Worm (Caenorhabditis elegans) whole organism, young adult: Measurements from ENCODE around the gene T25B9.8.
A peak's percentile ranks its signal among the peaks of the same experiment; 100 is the strongest.

Experiments used
- B0019.2 ChIP-seq: fragments of 200-800 bp; sonication (Bioruptor generic); conservative IDR thresholded peaks from 2 replicates; pipeline ENCODE4 v1.3.6; 2022; ENCODE audit warnings: missing genetic modification reagents, missing genetic modification characterization, missing compliant biosample characterization
- C17E4.6 ChIP-seq: fragments of 200-800 bp; sonication (Bioruptor generic); IDR thresholded peaks from 2 replicates; pipeline ENCODE4 v1.3.6; 2022; ENCODE audit warnings: missing genetic modification reagents, missing genetic modification characterization, missing compliant biosample characterization
- D2030.7 ChIP-seq: fragments of 200-800 bp; sonication (Bioruptor generic); IDR thresholded peaks from 2 replicates; pipeline ENCODE4 v1.3.6; 2022; ENCODE audit warnings: missing genetic modification reagents, missing genetic modification characterization, missing compliant biosample characterization
- F10E7.11 ChIP-seq: sonication (generic microtip); optimal IDR thresholded peaks from 2 replicates; lab custom pipeline; 2017; ENCODE audit warnings: mild to moderate bottlenecking, missing genetic modification characterization, moderate library complexity, missing compliant biosample characterization
- F22D6.2 ChIP-seq: sonication (generic microtip); optimal IDR thresholded peaks from 2 replicates; lab custom pipeline; 2016; ENCODE audit warnings: mild to moderate bottlenecking, missing genetic modification characterization, missing compliant biosample characterization
- F23B12.7 ChIP-seq: sonication (generic microtip); optimal IDR thresholded peaks from 2 replicates; lab custom pipeline; 2017; ENCODE audit warnings: missing genetic modification characterization, mild to moderate bottlenecking, missing compliant biosample characterization, antibody characterized with exemption, moderate library complexity; ENCODE audit not compliant: insufficient read depth
- F33H1.4 ChIP-seq: fragments of 200-800 bp; sonication (Bioruptor generic); IDR thresholded peaks from 2 replicates; pipeline ENCODE4 v1.3.6; 2022; ENCODE audit warnings: missing genetic modification reagents, missing genetic modification characterization, missing compliant biosample characterization
- F39B2.1 ChIP-seq: fragments of 200-800 bp; sonication (Bioruptor generic); IDR thresholded peaks from 2 replicates; pipeline ENCODE4 v1.3.6; 2022; ENCODE audit warnings: missing genetic modification reagents, missing genetic modification characterization, missing compliant biosample characterization
- F57C9.4 ChIP-seq: sonication (generic microtip); optimal IDR thresholded peaks from 2 replicates; lab custom pipeline; 2017; ENCODE audit warnings: mild to moderate bottlenecking, missing genetic modification characterization, missing compliant biosample characterization
- K12H6.12 ChIP-seq: fragments of 200-800 bp; sonication (Bioruptor generic); optimal IDR thresholded peaks from 2 replicates; lab custom pipeline; 2018; ENCODE audit warnings: mild to moderate bottlenecking, missing genetic modification characterization, missing compliant biosample characterization
- T07F8.4 ChIP-seq: sonication (generic microtip); optimal IDR thresholded peaks from 2 replicates; lab custom pipeline; 2016; ENCODE audit warnings: mild to moderate bottlenecking, missing genetic modification characterization, moderate library complexity, missing compliant biosample characterization
- Y53F4B.3 ChIP-seq: fragments of 200-800 bp; sonication (Bioruptor generic); IDR thresholded peaks from 2 replicates; pipeline ENCODE4 v1.3.6; 2022; ENCODE audit warnings: missing genetic modification reagents, missing genetic modification characterization, missing compliant biosample characterization
- akir-1 ChIP-seq: fragments of 200-800 bp; sonication (Bioruptor generic); optimal IDR thresholded peaks from 2 replicates; lab custom pipeline; 2018; ENCODE audit warnings: mild to moderate bottlenecking, missing genetic modification characterization, moderate library complexity, missing compliant biosample characterization
- atf-7 ChIP-seq: sonication (generic microtip); optimal IDR thresholded peaks from 2 replicates; lab custom pipeline; 2017; ENCODE audit warnings: mild to moderate bottlenecking, missing genetic modification characterization, missing compliant biosample characterization
- athp-1 ChIP-seq: sonication (generic microtip); optimal IDR thresholded peaks from 2 replicates; lab custom pipeline; 2017; ENCODE audit warnings: mild to moderate bottlenecking, missing genetic modification characterization, missing compliant biosample characterization
- attf-5 ChIP-seq: fragments of 200-800 bp; sonication (Bioruptor generic); optimal IDR thresholded peaks from 2 replicates; lab custom pipeline; 2018; ENCODE audit warnings: mild to moderate bottlenecking, missing genetic modification characterization, missing compliant biosample characterization
- bed-1 ChIP-seq: fragments of 200-800 bp; sonication (Bioruptor generic); IDR thresholded peaks from 2 replicates; pipeline ENCODE4 v1.3.6; 2022; ENCODE audit warnings: missing genetic modification reagents, missing genetic modification characterization, missing compliant biosample characterization
- bed-2 ChIP-seq: fragments of 200-800 bp; sonication (Bioruptor generic); IDR thresholded peaks from 2 replicates; pipeline ENCODE4 v1.3.6; 2022; ENCODE audit warnings: missing genetic modification reagents, missing genetic modification characterization, missing compliant biosample characterization
- cebp-2 ChIP-seq: fragments of 200-800 bp; sonication (Bioruptor generic); IDR thresholded peaks from 2 replicates; pipeline ENCODE4 v1.3.6; 2022; ENCODE audit warnings: missing genetic modification characterization, missing compliant biosample characterization
- ceh-27 ChIP-seq: fragments of 200-800 bp; sonication (Bioruptor generic); optimal IDR thresholded peaks from 2 replicates; lab custom pipeline; 2018; ENCODE audit warnings: mild to moderate bottlenecking, missing genetic modification characterization, moderate library complexity, missing compliant biosample characterization
- ceh-40 ChIP-seq: fragments of 200-800 bp; sonication (Bioruptor generic); IDR thresholded peaks from 2 replicates; pipeline ENCODE4 v1.3.6; 2022; ENCODE audit warnings: missing genetic modification characterization, missing compliant biosample characterization
- ceh-91 ChIP-seq: fragments of 200-800 bp; sonication (Bioruptor generic); IDR thresholded peaks from 2 replicates; pipeline ENCODE4 v1.3.6; 2022; ENCODE audit warnings: missing genetic modification reagents, missing genetic modification characterization, missing compliant biosample characterization
- chd-7 ChIP-seq: sonication (generic microtip); optimal IDR thresholded peaks from 2 replicates; lab custom pipeline; 2016; ENCODE audit warnings: mild to moderate bottlenecking, missing genetic modification characterization, moderate library complexity, missing compliant biosample characterization
- die-1 ChIP-seq: sonication (generic microtip); optimal IDR thresholded peaks from 2 replicates; lab custom pipeline; 2016; ENCODE audit warnings: missing genotype, mild to moderate bottlenecking, missing genetic modification characterization, missing compliant biosample characterization
- dox-1 ChIP-seq: fragments of 200-800 bp; sonication (Bioruptor generic); IDR thresholded peaks from 2 replicates; pipeline ENCODE4 v1.3.6; 2022; ENCODE audit warnings: missing genetic modification reagents, missing genetic modification characterization, missing compliant biosample characterization
- dpl-1 ChIP-seq: fragments of 150-350 bp; optimal IDR thresholded peaks from 2 replicates; lab custom pipeline; 2014; ENCODE audit warnings: missing biosample characterization, missing genetic modification reagents, missing genetic modification characterization
- efl-1 ChIP-seq: fragments of 150-350 bp; optimal IDR thresholded peaks from 2 replicates; lab custom pipeline; 2014; ENCODE audit warnings: missing biosample characterization, missing genetic modification reagents, missing genetic modification characterization
- egl-44 ChIP-seq: fragments of 200-800 bp; sonication (Bioruptor generic); IDR thresholded peaks from 2 replicates; pipeline ENCODE4 v1.3.6; 2022; ENCODE audit warnings: missing genetic modification reagents, missing genetic modification characterization, missing compliant biosample characterization
- egrh-3 ChIP-seq: fragments of 200-800 bp; sonication (Bioruptor generic); IDR thresholded peaks from 2 replicates; pipeline ENCODE4 v1.3.6; 2022; ENCODE audit warnings: missing genetic modification reagents, missing genetic modification characterization, missing compliant biosample characterization
- fkh-3 ChIP-seq: sonication (generic microtip); optimal IDR thresholded peaks from 2 replicates; lab custom pipeline; 2016; ENCODE audit warnings: mild to moderate bottlenecking, missing genetic modification characterization, missing compliant biosample characterization
- him-1 ChIP-seq: sonication (generic microtip); optimal IDR thresholded peaks from 2 replicates; lab custom pipeline; 2016; ENCODE audit warnings: missing genotype, missing genetic modification reagents, missing genetic modification characterization, missing compliant biosample characterization
- hmg-1.2 ChIP-seq: fragments of 200-800 bp; sonication (Bioruptor generic); IDR thresholded peaks from 2 replicates; pipeline ENCODE4 v1.3.6; 2022; ENCODE audit warnings: missing genetic modification reagents, missing genetic modification characterization, missing compliant biosample characterization
- hmg-20 ChIP-seq: fragments of 200-800 bp; sonication (Bioruptor generic); IDR thresholded peaks from 2 replicates; pipeline ENCODE4 v1.3.6; 2022; ENCODE audit warnings: missing genetic modification reagents, missing genetic modification characterization, missing compliant biosample characterization
- hrde-1 ChIP-seq: sonication (generic microtip); optimal IDR thresholded peaks from 2 replicates; lab custom pipeline; 2016; ENCODE audit warnings: missing genetic modification characterization, mild to moderate bottlenecking, missing compliant biosample characterization, moderate library complexity, missing genotype, missing genetic modification reagents, borderline replicate concordance
- let-607 ChIP-seq, 2 experiments: fragments of 200-800 bp in 1 of 2; sonication (Bioruptor generic) in 1 of 2; sonication (generic microtip) in 1 of 2; optimal IDR thresholded peaks; 2 replicates each; lab custom pipeline; 2016 to 2018; ENCODE audit warnings: mild to moderate bottlenecking in 2 of 2, missing compliant biosample characterization in 2 of 2, missing genetic modification characterization in 2 of 2, moderate library complexity in 2 of 2, missing genotype in 1 of 2
- lin-54 ChIP-seq: fragments of 200-800 bp; sonication (Bioruptor generic); optimal IDR thresholded peaks from 2 replicates; lab custom pipeline; 2018; ENCODE audit warnings: mild to moderate bottlenecking, missing genetic modification characterization, missing compliant biosample characterization
- nfyb-1 ChIP-seq: fragments of 200-800 bp; sonication (Bioruptor generic); IDR thresholded peaks from 2 replicates; pipeline ENCODE4 v1.3.6; 2022; ENCODE audit warnings: missing genetic modification reagents, missing genetic modification characterization, missing compliant biosample characterization
- nhr-27 ChIP-seq: fragments of 200-800 bp; sonication (Bioruptor generic); optimal IDR thresholded peaks from 2 replicates; lab custom pipeline; 2018; ENCODE audit warnings: mild to moderate bottlenecking, missing genetic modification characterization, moderate library complexity, missing compliant biosample characterization
- pbrm-1 ChIP-seq: fragments of 200-800 bp; sonication (Bioruptor generic); IDR thresholded peaks from 2 replicates; pipeline ENCODE4 v1.3.6; 2022; ENCODE audit warnings: missing genetic modification reagents, missing genetic modification characterization, missing compliant biosample characterization
- pha-4 ChIP-seq: fragments of 150-350 bp; sonication (generic microtip); optimal IDR thresholded peaks from 2 replicates; lab custom pipeline; 2014; ENCODE audit warnings: missing biosample characterization, missing genetic modification reagents, missing genetic modification characterization
- snpc-1.3 ChIP-seq: sonication (generic microtip); optimal IDR thresholded peaks from 2 replicates; lab custom pipeline; 2017; ENCODE audit warnings: missing genetic modification characterization, mild to moderate bottlenecking, missing compliant biosample characterization, antibody characterized with exemption, moderate library complexity, missing genotype, missing genetic modification reagents; ENCODE audit not compliant: insufficient read depth
- snpc-3.4 ChIP-seq: sonication (generic microtip); optimal IDR thresholded peaks from 2 replicates; lab custom pipeline; 2017; ENCODE audit warnings: missing genetic modification characterization, mild to moderate bottlenecking, missing compliant biosample characterization, antibody characterized with exemption, moderate library complexity, missing genotype, missing genetic modification reagents
- snpc-4 ChIP-seq, 5 experiments: fragments of 150-350 bp in 1 of 5; sonication (generic microtip) in 4 of 5; optimal IDR thresholded peaks; 2 replicates each; lab custom pipeline; 2014 to 2018; ENCODE audit warnings: missing genetic modification characterization in 5 of 5, missing biosample characterization in 3 of 5, antibody characterized with exemption in 2 of 5, mild to moderate bottlenecking in 2 of 5, missing compliant biosample characterization in 2 of 5, missing genotype in 2 of 5, moderate library complexity in 2 of 5, missing genetic modification reagents in 1 of 5
- somi-1 ChIP-seq: fragments of 200-800 bp; sonication (Bioruptor generic); optimal IDR thresholded peaks from 2 replicates; lab custom pipeline; 2018; ENCODE audit warnings: mild to moderate bottlenecking, missing genetic modification characterization, missing compliant biosample characterization
- tbx-9 ChIP-seq: sonication (generic microtip); optimal IDR thresholded peaks from 2 replicates; lab custom pipeline; 2016; ENCODE audit warnings: borderline replicate concordance, missing genetic modification characterization, inconsistent platforms, missing compliant biosample characterization
- unc-130 ChIP-seq: sonication (generic microtip); optimal IDR thresholded peaks from 2 replicates; lab custom pipeline; 2016; ENCODE audit warnings: missing genetic modification reagents, missing genetic modification characterization, missing compliant biosample characterization
- zim-3 ChIP-seq: sonication (generic microtip); optimal IDR thresholded peaks from 2 replicates; lab custom pipeline; 2017; ENCODE audit warnings: mild to moderate bottlenecking, missing genetic modification characterization, moderate library complexity, missing compliant biosample characterization
- ztf-18 ChIP-seq: sonication (generic microtip); optimal IDR thresholded peaks from 2 replicates; lab custom pipeline; 2016; ENCODE audit warnings: missing genotype, mild to moderate bottlenecking, missing genetic modification characterization, missing compliant biosample characterization

Gene T25B9.8

DNA sequence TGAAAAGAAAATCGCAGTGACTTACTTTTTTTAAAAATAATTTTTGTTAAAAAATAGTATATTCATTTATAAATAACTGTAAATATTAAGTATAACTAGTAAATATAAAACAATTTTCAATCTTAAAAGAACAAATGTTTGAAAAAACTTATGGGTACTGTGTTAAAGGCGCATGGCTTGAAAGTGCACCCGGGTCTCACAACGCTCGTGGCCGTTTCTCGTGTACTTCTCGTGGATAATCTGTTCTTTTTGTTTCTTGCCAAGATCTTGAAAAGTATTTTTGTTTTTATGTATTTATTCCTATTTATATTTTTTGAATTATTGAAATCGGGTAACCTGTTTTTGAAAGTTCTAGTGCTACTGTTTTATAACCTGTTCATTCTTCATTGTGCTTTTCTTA, 1.9 kb downstream of the T25B9.8 start:
- TF ChIP-seq F22D6.2 (no peak), atf-7 (no peak), chd-7 (tag; lab: Kevin White, UChicago) (no peak), lin-54 (peak; percentile 33), unc-130 (GFP tag; lab: Kevin White, UChicago) (peak; percentile 41), snpc-3.4 (tag; lab: Kevin White, UChicago) (peak; percentile 40), snpc-1.3 (tag; lab: Kevin White, UChicago) (peak; percentile 60), hmg-1.2 (no peak), athp-1 (no peak), F23B12.7 (tag; lab: Kevin White, UChicago) (peak; percentile 37), attf-5 (GFP tag; lab: Kevin White, UChicago) (no peak), somi-1 (GFP tag; lab: Kevin White, UChicago) (no peak), F10E7.11 (tag; lab: Kevin White, UChicago) (no peak), ztf-18 (tag; lab: Kevin White, UChicago) (no peak), K12H6.12 (tag; lab: Kevin White, UChicago) (no peak), egl-44 (no peak), zim-3 (no peak), Y53F4B.3 (GFP tag; lab: Robert Waterston, UW) (no peak), let-607 (tag; optimal IDR thresholded peaks at IDR 0.05; lab: Kevin White, UChicago) (no peak), dox-1 (GFP tag; lab: Robert Waterston, UW) (no peak), bed-1 (GFP tag; lab: Robert Waterston, UW) (no peak), fkh-3 (tag; lab: Kevin White, UChicago) (no peak), cebp-2 (no peak), pbrm-1 (GFP tag; lab: Robert Waterston, UW) (no peak), nfyb-1 (GFP tag; lab: Robert Waterston, UW) (no peak), C17E4.6 (GFP tag; lab: Robert Waterston, UW) (no peak), egrh-3 (GFP tag; lab: Robert Waterston, UW) (no peak), die-1 (no peak), ceh-40 (no peak), him-1 (peak; percentile 10), efl-1 (GFP tag; lab: Kevin White, UChicago) (peak; percentile 16), nhr-27 (tag; lab: Kevin White, UChicago) (no peak), F39B2.1 (no peak), B0019.2 (GFP tag; lab: Robert Waterston, UW) (no peak), pha-4 (tag; lab: Kevin White, UChicago) (no peak), F57C9.4 (tag; lab: Kevin White, UChicago) (no peak), ceh-27 (GFP tag; lab: Kevin White, UChicago) (no peak), D2030.7 (peak; percentile 57; the same call in 1 of the 2 replicates), akir-1 (no peak), hrde-1 (tag; lab: Kevin White, UChicago) (no peak), hmg-20 (GFP tag; lab: Robert Waterston, UW) (no peak), dpl-1 (GFP tag; lab: Kevin White, UChicago) (peak; percentile 31), snpc-4 (GFP tag; optimal IDR thresholded peaks at IDR 0.05; lab: Kevin White, UChicago) (peak; percentile 66), snpc-4 (tag; optimal IDR thresholded peaks at IDR 0.05; lab: Kevin White, UChicago) (peak in 3 of 4 experiments; percentile 26 to 57 (median 35)), ceh-91 (GFP tag; lab: Robert Waterston, UW) (peak; percentile 29; the same call in 1 of the 2 replicates), T07F8.4 (tag; lab: Kevin White, UChicago) (no peak), bed-2 (GFP tag; lab: Robert Waterston, UW) (no peak), tbx-9 (no peak), F33H1.4 (GFP tag; lab: Robert Waterston, UW) (peak; percentile 95)
